Fruit fly (Drosophila melanogaster): ENCODE data around the gene CG42752.
A peak's percentile ranks its signal among the peaks of the same experiment; 100 is the strongest.

Gene CG42752

dm6 chr2L:18777442-18777841, 37.5 kb upstream of the CG42752 start:
- TF ChIP-seq sens-2 (GFP tag; IDR thresholded peaks at IDR 0.05) = no peak
- peak; percentile 19 for TF ChIP-seq Nf-YB (GFP tag; optimal IDR thresholded peaks at IDR 0.05)
- TF ChIP-seq tll (GFP tag; optimal IDR thresholded peaks at IDR 0.05) = peak in 1 of 2 experiments; percentile 48
- TF ChIP-seq Drgx (GFP tag; IDR thresholded peaks at IDR 0.05) = peak; percentile 8; the same call in 1 of the 2 replicates
- peak; percentile 70 for TF ChIP-seq cg (GFP tag; optimal IDR thresholded peaks at IDR 0.05)
- 0 out of 3 replicates have a peak, but pooled peaks have one; percentile 26 for TF ChIP-seq CG2199 (GFP tag; IDR thresholded peaks at IDR 0.05)
- TF ChIP-seq Xrp1 (GFP tag; IDR thresholded peaks at IDR 0.05) = no peak
- TF ChIP-seq Nf-YC (tag; optimal IDR thresholded peaks at IDR 0.05) = peak; percentile 6
- TF ChIP-seq CG13287 (GFP tag; IDR thresholded peaks at IDR 0.05; ENCODE audit: partially characterized antibody) = no peak
- no peak for TF ChIP-seq CG7963 (GFP tag; IDR thresholded peaks at IDR 0.05; ENCODE audit: partially characterized antibody)
- TF ChIP-seq CG10321 (GFP tag; IDR thresholded peaks at IDR 0.05) = no peak
- 0 out of 3 replicates have a peak, but pooled peaks have one; percentile 22 for TF ChIP-seq zen2 (GFP tag; IDR thresholded peaks at IDR 0.05; ENCODE audit: partially characterized antibody)
- TF ChIP-seq Trl (optimal IDR thresholded peaks at IDR 0.05) = peak in 1 of 2 experiments; percentile 8
- no peak for TF ChIP-seq Trl (GFP tag; optimal IDR thresholded peaks at IDR 0.05)
- TF ChIP-seq Mes4 (GFP tag; optimal IDR thresholded peaks at IDR 0.05) = no peak
- peak; percentile 1 for TF ChIP-seq Med (GFP tag)
- TF ChIP-seq CG8359 (GFP tag; optimal IDR thresholded peaks at IDR 0.05; ENCODE audit: borderline replicate concordance) = no peak
- peak in 1 of 2 experiments; percentile 81 for TF ChIP-seq Dfd (GFP tag; optimal IDR thresholded peaks at IDR 0.05)

DNA sequence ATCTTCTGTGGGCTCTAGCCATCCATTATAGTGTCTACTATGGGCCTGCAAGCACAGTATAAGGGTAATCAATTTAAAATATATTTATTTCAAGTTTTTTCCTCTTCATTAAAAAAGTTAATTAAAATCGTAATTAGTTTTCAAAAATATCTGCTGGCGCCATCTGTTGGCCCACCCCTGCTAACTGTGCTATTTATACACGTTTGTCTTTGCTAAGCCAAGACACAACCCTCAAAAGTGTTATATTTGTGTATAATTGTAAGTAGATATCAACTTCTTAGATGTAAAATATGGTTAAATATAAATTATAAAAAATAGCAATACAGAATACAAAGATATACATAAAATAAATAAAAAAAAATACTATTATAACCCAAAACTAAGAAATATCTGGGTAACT, 36.6 kb upstream of the CG42752 start:
- TF ChIP-seq Med (GFP tag) = peak; percentile 58
- TF ChIP-seq CG2199 (GFP tag; IDR thresholded peaks at IDR 0.05) = peak; percentile 76; the same call in 2 of the 3 replicates
- TF ChIP-seq ara (GFP tag; IDR thresholded peaks at IDR 0.05) = no peak
- TF ChIP-seq knrl (GFP tag; IDR thresholded peaks at IDR 0.05; ENCODE audit: partially characterized antibody) = peak; percentile 56; the same call in 2 of the 3 replicates
- peak; percentile 1 for TF ChIP-seq Xbp1 (GFP tag; optimal IDR thresholded peaks at IDR 0.05)
- TF ChIP-seq HmgZ (tag; optimal IDR thresholded peaks at IDR 0.05) = peak; percentile 33
- no peak for TF ChIP-seq Six4 (GFP tag; optimal IDR thresholded peaks at IDR 0.05)
- TF ChIP-seq Abd-B (GFP tag; optimal IDR thresholded peaks at IDR 0.05) = peak; percentile 27
- TF ChIP-seq scrt (GFP tag; optimal IDR thresholded peaks at IDR 0.05) = no peak
- TF ChIP-seq Lhr (GFP tag; optimal IDR thresholded peaks at IDR 0.05) = peak; percentile 30
- peak; percentile 61; the same call in 1 of the 2 replicates for TF ChIP-seq amos (GFP tag; IDR thresholded peaks at IDR 0.05; ENCODE audit: partially characterized antibody)
- peak; percentile 94 for TF ChIP-seq CTCF (GFP tag; optimal IDR thresholded peaks at IDR 0.05)
- TF ChIP-seq stwl (tag; optimal IDR thresholded peaks at IDR 0.05) = peak; percentile 52
- peak; percentile 7 for TF ChIP-seq NfI (GFP tag; optimal IDR thresholded peaks at IDR 0.05)
- TF ChIP-seq CG1602 (GFP tag; optimal IDR thresholded peaks at IDR 0.05) = no peak
- peak; percentile 60 for TF ChIP-seq Jarid2 (GFP tag; optimal IDR thresholded peaks at IDR 0.05)
- peak; percentile 21; the same call in 1 of the 2 replicates for TF ChIP-seq slbo (GFP tag; IDR thresholded peaks at IDR 0.05)
- no peak for TF ChIP-seq Bdp1 (GFP tag; optimal IDR thresholded peaks at IDR 0.05)
- peak; percentile 23 for TF ChIP-seq CG7839 (tag; optimal IDR thresholded peaks at IDR 0.05)
- no peak for TF ChIP-seq CG14441 (GFP tag; IDR thresholded peaks at IDR 0.05)
- TF ChIP-seq trem (tag; optimal IDR thresholded peaks at IDR 0.05) = peak; percentile 25
- TF ChIP-seq ato (GFP tag; IDR thresholded peaks at IDR 0.05; ENCODE audit: partially characterized antibody) = no peak
- 0 out of 3 replicates have a peak, but pooled peaks have one; percentile 24 for TF ChIP-seq hb (GFP tag; IDR thresholded peaks at IDR 0.05; ENCODE audit: partially characterized antibody)
- TF ChIP-seq CG42726 (GFP tag; IDR thresholded peaks at IDR 0.05; ENCODE audit: partially characterized antibody) = peak; percentile 67; the same call in 1 of the 2 replicates
- peak; percentile 2 for TF ChIP-seq CG9817 (tag; optimal IDR thresholded peaks at IDR 0.05)
- 0 out of 3 replicates have a peak, but pooled peaks have one; percentile 21 for TF ChIP-seq otp (GFP tag; IDR thresholded peaks at IDR 0.05)
- peak; percentile 75 for TF ChIP-seq zen (tag; optimal IDR thresholded peaks at IDR 0.05)
- no peak for TF ChIP-seq vnd (GFP tag; IDR thresholded peaks at IDR 0.05; ENCODE audit: partially characterized antibody)
- peak; percentile 6 for TF ChIP-seq slou (GFP tag; optimal IDR thresholded peaks at IDR 0.05)
- TF ChIP-seq sens (GFP tag) = peak; percentile 9
- TF ChIP-seq CG3847 (GFP tag; IDR thresholded peaks at IDR 0.05) = peak; percentile 14; the same call in 1 of the 2 replicates
- TF ChIP-seq Bgb (GFP tag; IDR thresholded peaks at IDR 0.05; ENCODE audit: partially characterized antibody) = peak; percentile 51
- no peak for TF ChIP-seq abd-A (tag; optimal IDR thresholded peaks at IDR 0.05)

Data from whole organism, embryonic.